Fruit fly (Drosophila melanogaster) whole organism, embryonic: ENCODE results near the gene ago.

Experiments used
- CG10274 ChIP-seq: fragments of 200-800 bp; sonication (Bioruptor generic); optimal IDR thresholded peaks from 3 replicates; lab custom pipeline; 2017; ENCODE audit warnings: missing biosample characterization, mild to moderate bottlenecking, missing genetic modification characterization
- CG11696 ChIP-seq: fragments of 200-800 bp; sonication (Bioruptor generic); IDR thresholded peaks from 2 replicates; pipeline ENCODE4 v1.3.6; 2022; ENCODE audit warnings: missing biosample characterization, missing genetic modification characterization
- CG12104 ChIP-seq: fragments of 200-800 bp; sonication (Bioruptor generic); optimal IDR thresholded peaks from 3 replicates; lab custom pipeline; 2016; ENCODE audit warnings: missing biosample characterization, missing genetic modification characterization
- CG13287 ChIP-seq: fragments of 200-800 bp; sonication (Bioruptor generic); IDR thresholded peaks from 2 replicates; pipeline ENCODE4 v1.3.6; 2022; ENCODE audit warnings: missing biosample characterization, missing genetic modification characterization; ENCODE audit not compliant: partially characterized antibody
- CG13296 ChIP-seq: fragments of 200-800 bp; sonication (Bioruptor generic); optimal IDR thresholded peaks from 3 replicates; lab custom pipeline; 2018; ENCODE audit warnings: missing biosample characterization, mild to moderate bottlenecking, missing genetic modification characterization
- CG13624 ChIP-seq: fragments of 200-800 bp; sonication (Bioruptor generic); optimal IDR thresholded peaks from 2 replicates; lab custom pipeline; 2016; ENCODE audit warnings: missing biosample characterization, missing genetic modification characterization
- CG14860 ChIP-seq: fragments of 200-800 bp; sonication (Bioruptor generic); IDR thresholded peaks from 3 replicates; pipeline ENCODE4 v1.3.6; 2022; ENCODE audit warnings: missing biosample characterization, missing genetic modification characterization; ENCODE audit not compliant: partially characterized antibody
- CG16863 ChIP-seq: fragments of 200-800 bp; sonication (Bioruptor generic); optimal IDR thresholded peaks from 3 replicates; lab custom pipeline; 2016; ENCODE audit warnings: missing biosample characterization, missing genetic modification characterization
- CG17186 ChIP-seq: fragments of 200-800 bp; sonication (Bioruptor generic); optimal IDR thresholded peaks from 3 replicates; lab custom pipeline; 2017; ENCODE audit warnings: missing biosample characterization, missing genetic modification reagents, missing genetic modification characterization
- CG17612 ChIP-seq: fragments of 200-800 bp; sonication (Bioruptor generic); IDR thresholded peaks from 2 replicates; pipeline ENCODE4 v1.3.6; 2022; ENCODE audit warnings: missing biosample characterization, missing genetic modification characterization
- CG2889 ChIP-seq: fragments of 200-800 bp; sonication (Bioruptor generic); IDR thresholded peaks from 3 replicates; pipeline ENCODE4 v1.3.6; 2022; ENCODE audit warnings: missing biosample characterization, missing genetic modification characterization
- CG33557 ChIP-seq: fragments of 200-800 bp; sonication (Bioruptor generic); optimal IDR thresholded peaks from 2 replicates; lab custom pipeline; 2019; ENCODE audit warnings: missing biosample characterization, mild to moderate bottlenecking, missing genetic modification characterization, moderate library complexity
- CG3407 ChIP-seq: fragments of 200-800 bp; sonication (Bioruptor generic); optimal IDR thresholded peaks from 2 replicates; lab custom pipeline; 2018; ENCODE audit warnings: missing biosample characterization, mild to moderate bottlenecking, missing genetic modification characterization
- CG6791 ChIP-seq: fragments of 200-800 bp; sonication (Bioruptor generic); IDR thresholded peaks from 3 replicates; pipeline ENCODE4 v1.3.6; 2022; ENCODE audit warnings: missing biosample characterization, missing genetic modification characterization; ENCODE audit not compliant: partially characterized antibody
- CG6813 ChIP-seq: fragments of 200-800 bp; sonication (Bioruptor generic); optimal IDR thresholded peaks from 2 replicates; lab custom pipeline; 2017; ENCODE audit warnings: missing biosample characterization, missing genetic modification characterization, mild to moderate bottlenecking, moderate library complexity, missing genetic modification reagents
- CG9215 ChIP-seq: fragments of 200-800 bp; sonication (Bioruptor generic); IDR thresholded peaks from 2 replicates; pipeline ENCODE4 v1.3.6; 2022; ENCODE audit warnings: missing biosample characterization, missing genetic modification characterization
- Dip2 ChIP-seq: fragments of 200-800 bp; sonication (Bioruptor generic); IDR thresholded peaks from 2 replicates; pipeline ENCODE4 v1.3.6; 2022; ENCODE audit warnings: missing biosample characterization, missing genetic modification characterization
- Ets97D ChIP-seq: fragments of 200-800 bp; sonication (Bioruptor generic); optimal IDR thresholded peaks from 3 replicates; lab custom pipeline; 2016; ENCODE audit warnings: missing biosample characterization, missing genetic modification characterization
- H2.0 ChIP-seq: fragments of 200-800 bp; sonication (Bioruptor generic); IDR thresholded peaks from 2 replicates; pipeline ENCODE4 v1.3.6; 2022; ENCODE audit warnings: missing biosample characterization, missing genetic modification characterization
- MTF-1 ChIP-seq: fragments of 200-800 bp; sonication (Bioruptor generic); optimal IDR thresholded peaks from 2 replicates; lab custom pipeline; 2018; ENCODE audit warnings: missing biosample characterization, mild to moderate bottlenecking, missing genetic modification characterization, borderline replicate concordance
- Myb ChIP-seq: fragments of 200-800 bp; sonication (Bioruptor generic); optimal IDR thresholded peaks from 2 replicates; lab custom pipeline; 2016; ENCODE audit warnings: missing biosample characterization, missing genetic modification characterization
- NC2α ChIP-seq: fragments of 200-800 bp; sonication (Bioruptor generic); optimal IDR thresholded peaks from 2 replicates; lab custom pipeline; 2016; ENCODE audit warnings: missing biosample characterization, missing genetic modification characterization
- Nf-YC ChIP-seq: fragments of 200-800 bp; optimal IDR thresholded peaks from 3 replicates; lab custom pipeline; 2019; ENCODE audit warnings: missing biosample characterization, mild to moderate bottlenecking, missing genetic modification characterization, moderate library complexity
- Sry-β ChIP-seq: fragments of 200-800 bp; sonication (Bioruptor generic); optimal IDR thresholded peaks from 2 replicates; lab custom pipeline; 2018; ENCODE audit warnings: missing biosample characterization, mild to moderate bottlenecking, missing genetic modification characterization, moderate library complexity
- abd-A ChIP-seq: fragments of 200-800 bp; sonication (Bioruptor generic); optimal IDR thresholded peaks from 3 replicates; lab custom pipeline; 2019; ENCODE audit warnings: missing biosample characterization, mild to moderate bottlenecking, missing genetic modification characterization, moderate library complexity
- croc ChIP-seq: fragments of 200-800 bp; sonication (Bioruptor generic); conservative IDR thresholded peaks from 3 replicates; pipeline ENCODE4 v1.3.6; 2022; ENCODE audit warnings: missing biosample characterization, missing genetic modification characterization
- crol ChIP-seq: fragments of 200-800 bp; sonication (Bioruptor generic); IDR thresholded peaks from 2 replicates; pipeline ENCODE4 v1.3.6; 2022; ENCODE audit warnings: missing biosample characterization, missing genetic modification characterization
- da ChIP-seq: fragments of 200-800 bp; sonication (Bioruptor generic); optimal IDR thresholded peaks from 2 replicates; lab custom pipeline; 2016; ENCODE audit warnings: missing biosample characterization, missing genetic modification characterization
- dan ChIP-seq: fragments of 200-800 bp; sonication (Bioruptor generic); IDR thresholded peaks from 2 replicates; pipeline ENCODE4 v1.3.6; 2022; ENCODE audit warnings: missing biosample characterization, missing genetic modification characterization
- dpn ChIP-seq, 2 experiments: fragments of 200-800 bp; sonication (Bioruptor generic); optimal IDR thresholded peaks; 3 replicates each; lab custom pipeline; 2016; ENCODE audit warnings: missing biosample characterization in 2 of 2, missing genetic modification characterization in 2 of 2
- ems ChIP-seq: fragments of 200-800 bp; sonication (Bioruptor generic); optimal IDR thresholded peaks from 3 replicates; lab custom pipeline; 2016; ENCODE audit warnings: missing biosample characterization, missing genetic modification characterization
- ewg ChIP-seq: fragments of 200-800 bp; sonication (Bioruptor generic); optimal IDR thresholded peaks from 3 replicates; lab custom pipeline; 2017; ENCODE audit warnings: mild to moderate bottlenecking, missing biosample characterization, missing genetic modification reagents, missing genetic modification characterization
- exex ChIP-seq: fragments of 200-800 bp; sonication (Bioruptor generic); optimal IDR thresholded peaks from 4 replicates; lab custom pipeline; 2018; ENCODE audit warnings: missing biosample characterization, mild to moderate bottlenecking, missing genetic modification characterization, moderate library complexity
- eyg ChIP-seq: fragments of 200-800 bp; sonication (Bioruptor generic); optimal IDR thresholded peaks from 3 replicates; lab custom pipeline; 2016; ENCODE audit warnings: missing biosample characterization, missing genetic modification characterization
- gfzf ChIP-seq: fragments of 200-800 bp; sonication (Bioruptor generic); optimal IDR thresholded peaks from 2 replicates; lab custom pipeline; 2016; ENCODE audit warnings: missing biosample characterization, mild to moderate bottlenecking, missing genetic modification characterization, moderate library complexity
- gsb ChIP-seq: fragments of 200-800 bp; sonication (Bioruptor generic); IDR thresholded peaks from 2 replicates; pipeline ENCODE4 v1.3.6; 2022; ENCODE audit warnings: missing biosample characterization, missing genetic modification characterization
- hb ChIP-seq: fragments of 200-800 bp; sonication (Bioruptor generic); IDR thresholded peaks from 3 replicates; pipeline ENCODE4 v1.3.6; 2022; ENCODE audit warnings: missing biosample characterization, missing genetic modification characterization; ENCODE audit not compliant: partially characterized antibody
- ind ChIP-seq: fragments of 200-800 bp; sonication (Bioruptor generic); optimal IDR thresholded peaks from 3 replicates; lab custom pipeline; 2016; ENCODE audit warnings: missing biosample characterization, missing genetic modification characterization
- jumu ChIP-seq: fragments of 200-800 bp; sonication (Bioruptor generic); optimal IDR thresholded peaks from 3 replicates; lab custom pipeline; 2016; ENCODE audit warnings: missing biosample characterization, missing genetic modification characterization
- kah ChIP-seq: fragments of 200-800 bp; sonication (Bioruptor generic); optimal IDR thresholded peaks from 2 replicates; lab custom pipeline; 2018; ENCODE audit warnings: missing biosample characterization, mild to moderate bottlenecking, missing genetic modification characterization
- nerfin-1 ChIP-seq: fragments of 200-800 bp; sonication (Bioruptor generic); optimal IDR thresholded peaks from 3 replicates; lab custom pipeline; 2019; ENCODE audit warnings: missing biosample characterization, mild to moderate bottlenecking, missing genetic modification characterization, moderate library complexity
- otp ChIP-seq: fragments of 200-800 bp; sonication (Bioruptor generic); IDR thresholded peaks from 3 replicates; pipeline ENCODE4, ENCODE4 v1.3.6; 2022; ENCODE audit warnings: missing biosample characterization, missing genetic modification characterization
- p53 ChIP-seq: fragments of 200-800 bp; sonication (Bioruptor generic); optimal IDR thresholded peaks from 2 replicates; lab custom pipeline; 2016; ENCODE audit warnings: missing biosample characterization, missing genetic modification characterization
- pita ChIP-seq: fragments of 200-800 bp; sonication (Bioruptor generic); optimal IDR thresholded peaks from 2 replicates; lab custom pipeline; 2017; ENCODE audit warnings: missing biosample characterization, mild to moderate bottlenecking, missing genetic modification characterization
- pnt ChIP-seq: fragments of 200-800 bp; sonication (Bioruptor generic); optimal IDR thresholded peaks from 3 replicates; lab custom pipeline; 2016; ENCODE audit warnings: missing biosample characterization, missing genetic modification characterization
- run ChIP-seq: fragments of 200-800 bp; sonication (Bioruptor generic); optimal IDR thresholded peaks from 3 replicates; lab custom pipeline; 2018; ENCODE audit warnings: missing biosample characterization, mild to moderate bottlenecking, missing genetic modification characterization
- schlank ChIP-seq: fragments of 200-800 bp; sonication (Bioruptor generic); optimal IDR thresholded peaks from 2 replicates; lab custom pipeline; 2018; ENCODE audit warnings: missing biosample characterization, mild to moderate bottlenecking, missing genetic modification characterization
- sd ChIP-seq: fragments of 200-800 bp; sonication (Bioruptor generic); optimal IDR thresholded peaks from 3 replicates; lab custom pipeline; 2018; ENCODE audit warnings: missing biosample characterization, mild to moderate bottlenecking, missing genetic modification characterization, moderate library complexity
- sisA ChIP-seq: fragments of 200-800 bp; sonication (Bioruptor generic); IDR thresholded peaks from 2 replicates; pipeline ENCODE4 v1.3.6; 2022; ENCODE audit warnings: missing biosample characterization, missing genetic modification characterization
- slp2 ChIP-seq: fragments of 200-800 bp; sonication (Bioruptor generic); optimal IDR thresholded peaks from 2 replicates; lab custom pipeline; 2016; ENCODE audit warnings: missing biosample characterization, missing genetic modification characterization
- usp ChIP-seq: fragments of >200 bp; optimal IDR thresholded peaks from 2 replicates; lab custom pipeline; 2017; ENCODE audit warnings: missing biosample characterization, missing genetic modification characterization
- zen ChIP-seq: fragments of 200-800 bp; sonication (Bioruptor generic); optimal IDR thresholded peaks from 3 replicates; lab custom pipeline; 2018; ENCODE audit warnings: missing biosample characterization, mild to moderate bottlenecking, missing genetic modification characterization, moderate library complexity

ago gene

dm6 chr3L:4282627-4283026 is 28.5 kb upstream of the ago start, which contains the start of gene CG11583 (continued):
- TF ChIP-seq CG6791 (GFP tag; lab: Robert Waterston, UW): no peak
- TF ChIP-seq abd-A (tag; lab: Kevin White, UChicago): no peak
- no peak for TF ChIP-seq CG6813 (GFP tag; lab: Kevin White, UChicago)
- TF ChIP-seq crol (GFP tag; lab: Robert Waterston, UW): no peak
- TF ChIP-seq gfzf (GFP tag; lab: Kevin White, UChicago): peak; percentile 32
- TF ChIP-seq Nf-YC (tag; lab: Kevin White, UChicago): no peak
- TF ChIP-seq hb (GFP tag; lab: Robert Waterston, UW): no peak
- peak; percentile 36 for TF ChIP-seq ind (GFP tag; lab: Kevin White, UChicago)
- no peak for TF ChIP-seq CG13296
- TF ChIP-seq CG12104: no peak
- TF ChIP-seq CG13287 (GFP tag; lab: Robert Waterston, UW): peak; percentile 38; the same call in 1 of the 2 replicates
- TF ChIP-seq NC2α (GFP tag; lab: Kevin White, UChicago): no peak
- TF ChIP-seq CG14860 (GFP tag; lab: Robert Waterston, UW): no peak
- no peak for TF ChIP-seq CG16863 (GFP tag; lab: Kevin White, UChicago)
- TF ChIP-seq CG2889 (GFP tag; lab: Robert Waterston, UW): no peak
- TF ChIP-seq CG11696 (GFP tag; lab: Robert Waterston, UW): no peak
- TF ChIP-seq Dip2 (GFP tag; lab: Robert Waterston, UW): no peak
- TF ChIP-seq zen (tag; lab: Kevin White, UChicago): peak; percentile 8
- TF ChIP-seq eyg (GFP tag; lab: Kevin White, UChicago): no peak
- TF ChIP-seq pita (GFP tag; lab: Kevin White, UChicago): no peak
- no peak for TF ChIP-seq run (tag; lab: Kevin White, UChicago)
- TF ChIP-seq ems (GFP tag; lab: Kevin White, UChicago): peak; percentile 50
- no peak for TF ChIP-seq H2.0 (GFP tag; lab: Robert Waterston, UW)
- peak; percentile 40 for TF ChIP-seq p53 (GFP tag; lab: Kevin White, UChicago)
- no peak for TF ChIP-seq otp
- peak; percentile 92 for TF ChIP-seq Myb (GFP tag; lab: Kevin White, UChicago)
- TF ChIP-seq jumu (GFP tag; lab: Kevin White, UChicago): peak; percentile 29
- TF ChIP-seq dan (GFP tag; lab: Robert Waterston, UW): no peak
- no peak for TF ChIP-seq sisA (GFP tag; lab: Robert Waterston, UW)
- no peak for TF ChIP-seq CG3407 (GFP tag; lab: Kevin White, UChicago)
- TF ChIP-seq gsb (GFP tag; lab: Robert Waterston, UW): no peak
- no peak for TF ChIP-seq kah
- peak; percentile 86 for TF ChIP-seq Ets97D (GFP tag; lab: Kevin White, UChicago)
- TF ChIP-seq CG13624 (GFP tag; lab: Kevin White, UChicago): peak; percentile 42
- TF ChIP-seq schlank (tag; lab: Kevin White, UChicago): no peak
- peak; percentile 48 to 62 for TF ChIP-seq dpn (GFP tag; optimal IDR thresholded peaks at IDR 0.05; lab: Kevin White, UChicago)
- TF ChIP-seq CG9215 (GFP tag; lab: Robert Waterston, UW): no peak
- no peak for TF ChIP-seq ewg (GFP tag; lab: Kevin White, UChicago)
- TF ChIP-seq CG10274 (GFP tag; lab: Kevin White, UChicago): no peak
- no peak for TF ChIP-seq da (GFP tag; lab: Kevin White, UChicago)
- TF ChIP-seq usp (GFP tag; lab: Kevin White, UChicago): no peak
- no peak for TF ChIP-seq pnt (GFP tag; lab: Kevin White, UChicago)
- no peak for TF ChIP-seq Sry-β (GFP tag; lab: Kevin White, UChicago)
- peak; percentile 13 for TF ChIP-seq CG33557 (GFP tag; lab: Kevin White, UChicago)
- no peak for TF ChIP-seq sd (tag; lab: Kevin White, UChicago)
- no peak for TF ChIP-seq CG17612 (GFP tag; lab: Robert Waterston, UW)
- TF ChIP-seq exex (tag; lab: Kevin White, UChicago): no peak
- no peak for TF ChIP-seq nerfin-1 (tag; lab: Kevin White, UChicago)
- TF ChIP-seq MTF-1 (GFP tag; lab: Kevin White, UChicago): no peak
- peak; percentile 62 for TF ChIP-seq CG17186 (GFP tag; lab: Kevin White, UChicago)
- TF ChIP-seq slp2 (GFP tag; lab: Kevin White, UChicago): peak; percentile 25
- TF ChIP-seq croc (GFP tag; lab: Robert Waterston, UW): no peak
